Fruit fly (Drosophila melanogaster): ENCODE results near the gene AstA.

dm6 chr3R:24812394-24812793, 47.5 kb upstream of the AstA start:
- TF ChIP-seq usp (GFP tag; optimal IDR thresholded peaks at IDR 0.05), result no peak
- TF ChIP-seq Dll (optimal IDR thresholded peaks at IDR 0.05), result no peak
- no peak for TF ChIP-seq pan (optimal IDR thresholded peaks at IDR 0.05)
- no peak for TF ChIP-seq CG8478 (optimal IDR thresholded peaks at IDR 0.05)
